Fruit fly (Drosophila melanogaster) whole organism: Measurements from ENCODE around the gene CG32221.

Experiments used
- CG8478 ChIP-seq: fragments of >200 bp; optimal IDR thresholded peaks from 2 replicates; lab custom pipeline; 2018; ENCODE audit warnings: inconsistent platforms
- Dll ChIP-seq: fragments of >200 bp; optimal IDR thresholded peaks from 2 replicates; lab custom pipeline; 2017
- EcR ChIP-seq, 2 experiments: fragments of >200 bp; optimal IDR thresholded peaks; 2 replicates each; lab custom pipeline; 2017; ENCODE audit warnings: missing biosample characterization in 2 of 2, missing genetic modification characterization in 2 of 2, missing genetic modification reagents in 2 of 2
- pan ChIP-seq: fragments of >200 bp; optimal IDR thresholded peaks from 2 replicates; lab custom pipeline; 2017
- psq ChIP-seq: fragments of >200 bp; optimal IDR thresholded peaks from 2 replicates; lab custom pipeline; 2017
- usp ChIP-seq: fragments of >200 bp; optimal IDR thresholded peaks from 2 replicates; lab custom pipeline; 2017; ENCODE audit warnings: missing biosample characterization, missing genetic modification characterization, mixed read lengths

The CG32221 gene

DNA sequence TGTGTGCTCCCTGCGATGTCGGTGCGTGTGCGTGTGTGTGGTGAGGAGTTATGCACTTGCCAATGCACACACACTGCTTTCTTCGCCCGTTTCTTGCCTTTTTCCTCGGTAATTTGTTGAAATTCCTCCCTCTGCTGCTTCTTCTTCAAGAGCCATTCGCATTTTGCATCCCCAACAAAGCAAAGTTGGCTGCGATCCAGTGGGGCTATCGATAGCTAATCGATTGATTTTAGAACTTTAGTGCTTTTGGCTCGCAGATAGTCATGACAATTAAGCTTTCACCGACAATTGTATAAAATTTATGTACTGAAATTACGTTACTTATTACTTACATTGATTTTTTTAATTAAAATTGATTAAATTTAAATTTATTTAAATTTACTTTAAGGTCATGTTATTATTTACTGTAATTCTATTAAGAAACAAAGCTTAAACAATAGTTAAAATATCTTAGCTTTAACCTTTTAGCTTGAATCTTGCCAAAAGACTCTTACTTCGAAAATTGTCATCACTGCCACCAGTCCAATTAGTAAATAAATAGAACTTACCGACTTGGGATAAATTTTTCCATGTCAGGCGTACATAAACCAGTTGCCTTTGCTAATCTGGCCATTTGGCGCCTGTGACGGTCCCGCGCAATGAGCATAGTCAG is at the start of gene CG32221, which contains the start of gene trc:
CG32221 (plus strand) TSS at position 528 of the 652 bp plus-strand sequence.
trc (minus strand) TSS at position 162 of the 652 bp plus-strand sequence.
- TF ChIP-seq CG8478 (lab: Kevin White, UChicago) (no peak), psq (no peak), pan (lab: Kevin White, UChicago) (no peak), Dll (lab: Kevin White, UChicago) (no peak), usp (GFP tag; lab: Kevin White, UChicago) (no peak), EcR (GFP tag; optimal IDR thresholded peaks at IDR 0.05; lab: Kevin White, UChicago) (no peak)

dm6 chr3L:19787632-19788031 is 46.8 kb upstream of the CG32221 start:
- no peak for TF ChIP-seq usp (GFP tag; lab: Kevin White, UChicago)
- no peak for TF ChIP-seq psq
- no peak for TF ChIP-seq CG8478 (lab: Kevin White, UChicago)
- TF ChIP-seq pan (lab: Kevin White, UChicago) = no peak

DNA sequence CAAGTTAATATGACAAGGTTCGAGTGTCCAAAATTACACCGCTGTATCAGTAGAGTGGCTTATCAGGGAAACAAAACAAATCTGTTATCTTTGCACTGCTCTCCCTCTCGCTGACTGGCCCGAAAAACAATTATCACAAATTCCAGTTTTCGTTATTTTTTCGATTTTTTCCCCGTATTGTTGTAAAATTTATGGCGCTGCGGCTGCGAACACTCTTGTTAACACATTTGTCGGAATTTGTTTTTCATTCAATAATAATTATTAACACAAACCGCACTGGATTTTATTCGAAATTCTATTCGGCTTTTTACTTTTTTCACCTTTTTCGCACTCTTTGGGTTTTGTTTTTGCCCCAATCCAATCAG is 43.9 kb upstream of the CG32221 start:
- TF ChIP-seq CG8478 (lab: Kevin White, UChicago) = no peak
- no peak for TF ChIP-seq usp (GFP tag; lab: Kevin White, UChicago)
- no peak for TF ChIP-seq psq

dm6 chr3L:19790929-19791687 is 43.4 kb upstream of the CG32221 start:
- peak; percentile 89 for TF ChIP-seq Dll (lab: Kevin White, UChicago)
- no peak for TF ChIP-seq EcR (GFP tag; optimal IDR thresholded peaks at IDR 0.05; lab: Kevin White, UChicago)

dm6 chr3L:19791688-19792073 is 42.8 kb upstream of the CG32221 start:
- TF ChIP-seq psq (no peak), CG8478 (lab: Kevin White, UChicago) (no peak), Dll (lab: Kevin White, UChicago) (peak; percentile 56), pan (lab: Kevin White, UChicago) (no peak)

DNA sequence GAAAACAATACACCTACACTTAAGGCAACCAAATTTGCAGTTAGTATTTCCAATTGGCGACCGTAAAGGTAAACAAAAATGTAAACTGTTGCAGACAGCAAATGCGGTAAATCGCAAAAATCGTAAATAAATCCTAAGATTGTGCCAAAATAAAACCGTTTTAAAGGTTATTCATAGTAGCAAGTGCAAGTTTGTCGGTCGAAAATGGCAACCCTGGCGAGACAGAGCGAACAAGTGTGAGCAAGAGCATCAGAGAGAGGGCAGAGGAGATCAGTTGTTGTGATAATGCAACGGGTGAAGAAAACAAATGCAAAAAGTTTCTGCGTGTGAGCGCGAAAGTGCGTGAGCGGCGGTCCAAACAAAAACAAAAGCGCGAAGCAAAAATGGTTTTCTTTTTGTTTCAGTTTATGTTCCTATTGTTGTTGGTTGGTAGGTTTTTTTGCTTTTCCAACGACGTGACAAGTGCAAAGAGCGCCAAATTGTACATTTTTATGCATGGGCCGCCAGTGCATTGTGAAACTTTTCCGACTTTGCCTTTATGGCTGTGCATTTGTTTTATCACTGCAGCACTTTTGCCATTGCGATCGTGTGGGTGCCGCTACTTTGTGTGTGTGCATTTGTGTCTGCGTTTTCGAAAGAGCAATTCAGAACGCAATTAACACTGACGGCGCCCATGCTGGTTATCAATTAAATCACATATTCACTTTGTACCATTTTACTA is 41.6 kb upstream of the CG32221 start:
- TF ChIP-seq CG8478 (lab: Kevin White, UChicago) (no peak), psq (no peak), Dll (lab: Kevin White, UChicago) (no peak), usp (GFP tag; lab: Kevin White, UChicago) (no peak), EcR (GFP tag; optimal IDR thresholded peaks at IDR 0.05; lab: Kevin White, UChicago) (no peak), pan (lab: Kevin White, UChicago) (no peak)

DNA sequence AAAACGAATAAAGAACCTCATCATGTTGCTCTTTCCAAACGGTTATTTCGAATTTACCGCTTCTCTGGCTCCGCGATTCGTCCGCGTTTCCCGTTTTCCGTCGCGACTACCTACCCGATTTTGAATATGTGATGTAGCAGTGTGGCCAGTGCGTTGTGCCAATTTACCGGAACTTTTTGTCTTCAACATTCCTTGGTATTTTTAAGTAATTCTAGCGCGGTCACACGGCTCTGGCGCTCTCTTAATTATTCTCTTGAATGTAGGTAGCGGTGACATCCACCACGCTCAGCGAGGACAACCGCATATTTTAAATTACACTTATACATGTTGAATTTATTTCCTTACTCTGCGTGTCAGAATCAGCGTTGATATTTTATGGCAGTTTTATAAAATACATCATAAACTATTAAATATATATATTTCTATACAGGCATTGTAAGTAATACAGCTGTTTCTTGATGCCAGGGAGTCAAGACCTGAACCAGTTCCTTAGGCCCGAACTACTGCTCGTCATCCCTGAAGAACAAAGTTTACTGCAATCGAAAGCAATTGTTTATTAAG is 41.0 kb upstream of the CG32221 start, which contains the start of the genes CG42637, Gyc76C and SREBP:
CG42637 (minus strand) TSS at position 132 of the 561 bp plus-strand sequence.
Gyc76C (minus strand) TSS at position 132 of the 561 bp plus-strand sequence.
SREBP (plus strand) TSS at position 498 of the 561 bp plus-strand sequence.
- TF ChIP-seq EcR (GFP tag; optimal IDR thresholded peaks at IDR 0.05; lab: Kevin White, UChicago) (no peak), CG8478 (lab: Kevin White, UChicago) (no peak), Dll (lab: Kevin White, UChicago) (no peak), usp (GFP tag; lab: Kevin White, UChicago) (no peak), pan (lab: Kevin White, UChicago) (no peak), psq (no peak)

- TF ChIP-seq EcR (GFP tag; optimal IDR thresholded peaks at IDR 0.05; lab: Kevin White, UChicago) = no peak
- no peak for TF ChIP-seq CG8478 (lab: Kevin White, UChicago)
- no peak for TF ChIP-seq Dll (lab: Kevin White, UChicago)
- no peak for TF ChIP-seq psq
- TF ChIP-seq usp (GFP tag; lab: Kevin White, UChicago) = no peak
- no peak for TF ChIP-seq pan (lab: Kevin White, UChicago)
These were observed 40.2 kb upstream of the CG32221 start for dm6 chr3L:19794203-19794802.

DNA sequence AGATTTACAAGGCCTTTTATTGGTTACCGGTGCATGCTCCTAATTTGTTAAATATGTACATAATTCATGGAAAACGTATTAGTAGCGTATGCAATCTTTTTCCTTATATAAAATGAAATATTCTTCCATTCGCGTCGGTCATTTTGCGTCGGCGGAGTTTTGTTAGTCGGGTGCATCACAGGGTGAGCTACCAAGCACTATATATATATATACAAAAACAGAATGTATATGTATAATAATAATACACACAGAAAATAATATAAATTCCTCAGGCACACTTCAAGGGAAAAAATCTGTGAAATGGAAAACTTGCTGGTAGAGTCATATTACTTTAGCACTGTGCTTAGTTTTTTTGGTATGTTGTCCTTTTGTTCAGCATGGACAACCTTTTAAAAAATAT is 35.5 kb upstream of the CG32221 start, which contains the start of gene Ir76a:
Ir76a (plus strand) TSS at position 301 of the 400 bp plus-strand sequence.
- no peak for TF ChIP-seq pan (lab: Kevin White, UChicago)
- TF ChIP-seq usp (GFP tag; lab: Kevin White, UChicago) = no peak
- TF ChIP-seq CG8478 (lab: Kevin White, UChicago) = no peak
- no peak for TF ChIP-seq Dll (lab: Kevin White, UChicago)
- TF ChIP-seq psq = no peak
- TF ChIP-seq EcR (GFP tag; optimal IDR thresholded peaks at IDR 0.05; lab: Kevin White, UChicago) = no peak

DNA sequence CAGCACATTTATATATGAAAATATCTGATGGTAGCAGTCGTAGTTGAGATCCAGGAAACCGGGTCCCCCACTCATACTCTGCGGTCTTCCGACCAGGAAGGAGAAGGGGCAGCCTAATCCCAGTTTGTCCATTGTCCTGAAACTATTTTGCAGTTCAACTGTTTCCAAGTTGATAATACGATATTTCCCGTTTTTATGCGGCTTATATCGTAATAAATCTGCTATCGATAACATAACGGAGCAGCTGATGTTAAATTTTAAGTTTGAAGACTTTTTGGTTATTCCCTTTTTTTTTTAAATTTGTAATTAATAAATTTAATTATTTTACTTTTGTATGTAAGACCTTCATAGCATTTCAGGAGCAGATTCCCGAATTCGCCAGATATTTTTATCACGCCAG is 33.4 kb upstream of the CG32221 start, which contains the start of gene CG14102:
CG14102 (minus strand) TSS at position 187 of the 400 bp plus-strand sequence.
- TF ChIP-seq pan (lab: Kevin White, UChicago) (no peak), usp (GFP tag; lab: Kevin White, UChicago) (no peak), CG8478 (lab: Kevin White, UChicago) (no peak), EcR (GFP tag; optimal IDR thresholded peaks at IDR 0.05; lab: Kevin White, UChicago) (no peak)

DNA sequence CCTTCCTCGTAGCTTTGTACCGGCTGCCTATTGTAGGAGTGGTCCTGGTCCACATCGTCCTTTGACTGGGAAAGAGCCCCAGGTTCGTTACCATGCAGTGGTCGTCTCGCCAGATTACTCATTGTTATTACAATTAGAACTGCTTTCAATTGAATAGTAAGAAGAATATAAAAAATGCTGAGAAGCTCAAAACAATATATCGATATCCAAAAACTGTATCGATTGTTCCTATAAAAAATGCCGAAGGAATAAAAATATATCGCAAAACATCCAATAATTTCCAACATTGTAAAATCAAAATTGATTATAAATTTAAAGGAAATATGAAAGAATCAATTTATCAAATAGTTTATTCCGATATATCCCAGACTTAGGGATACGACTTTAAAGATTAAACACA is 29.6 kb upstream of the CG32221 start, which contains the start of the genes TORIP and Ccdc58:
TORIP (minus strand) TSS at position 173 of the 400 bp plus-strand sequence.
Ccdc58 (plus strand) TSS at position 274 of the 400 bp plus-strand sequence.
- TF ChIP-seq pan (lab: Kevin White, UChicago) (no peak), usp (GFP tag; lab: Kevin White, UChicago) (no peak), psq (no peak), Dll (lab: Kevin White, UChicago) (no peak), CG8478 (lab: Kevin White, UChicago) (no peak), EcR (GFP tag; optimal IDR thresholded peaks at IDR 0.05; lab: Kevin White, UChicago) (no peak)
